Fruit fly (Drosophila melanogaster) whole organism: ENCODE data around the gene EMC10.

Source experiments
- Dll ChIP-seq: fragments of >200 bp; optimal IDR thresholded peaks from 2 replicates; lab custom pipeline; 2017
- usp ChIP-seq: fragments of >200 bp; optimal IDR thresholded peaks from 2 replicates; lab custom pipeline; 2017; ENCODE audit warnings: missing biosample characterization, missing genetic modification characterization, mixed read lengths

DNA sequence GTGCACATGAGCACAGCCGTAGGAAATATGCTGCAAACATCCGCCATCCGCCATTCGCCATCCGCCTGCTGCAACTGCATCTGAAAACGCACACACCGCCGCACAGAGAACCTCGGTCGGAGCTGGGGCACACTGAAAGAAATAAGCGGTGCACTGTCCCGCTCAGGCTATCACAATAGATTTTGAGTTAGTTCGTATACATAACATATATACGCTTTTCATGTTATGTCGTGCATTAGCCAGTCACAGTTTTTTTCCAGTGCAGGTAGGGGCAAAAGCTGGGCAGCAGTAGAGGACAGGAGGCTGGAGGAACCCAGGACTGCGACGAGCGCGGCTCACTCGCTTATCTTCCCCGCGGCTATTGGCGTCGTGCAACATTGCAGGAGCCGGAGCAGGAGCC lies 20.5 kb downstream of the EMC10 start:
- TF ChIP-seq usp: no peak
- no peak for TF ChIP-seq Dll (lab: Kevin White, UChicago)
